Fruit fly (Drosophila melanogaster) whole organism, wandering third instar larva: ENCODE measurements around the gene CG11342.

Experiments used
- Myc ChIP-seq: fragments of >200 bp; optimal IDR thresholded peaks from 2 replicates; lab custom pipeline; 2017
- Sp1 ChIP-seq: fragments of 200-800 bp; sonication (Bioruptor generic); optimal IDR thresholded peaks from 3 replicates; lab custom pipeline; 2019; ENCODE audit warnings: missing biosample characterization, mild to moderate bottlenecking, missing genetic modification characterization, moderate library complexity
- h ChIP-seq: fragments of 200-800 bp; sonication (Bioruptor generic); optimal IDR thresholded peaks from 3 replicates; lab custom pipeline; 2016; ENCODE audit warnings: missing biosample characterization, mild to moderate bottlenecking, missing genetic modification characterization
- pan ChIP-seq: fragments of >200 bp; optimal IDR thresholded peaks from 2 replicates; lab custom pipeline; 2017
- sage ChIP-seq: fragments of 200-800 bp; sonication (Bioruptor generic); optimal IDR thresholded peaks from 2 replicates; lab custom pipeline; 2016; ENCODE audit warnings: missing biosample characterization, mild to moderate bottlenecking, missing genetic modification characterization

DNA sequence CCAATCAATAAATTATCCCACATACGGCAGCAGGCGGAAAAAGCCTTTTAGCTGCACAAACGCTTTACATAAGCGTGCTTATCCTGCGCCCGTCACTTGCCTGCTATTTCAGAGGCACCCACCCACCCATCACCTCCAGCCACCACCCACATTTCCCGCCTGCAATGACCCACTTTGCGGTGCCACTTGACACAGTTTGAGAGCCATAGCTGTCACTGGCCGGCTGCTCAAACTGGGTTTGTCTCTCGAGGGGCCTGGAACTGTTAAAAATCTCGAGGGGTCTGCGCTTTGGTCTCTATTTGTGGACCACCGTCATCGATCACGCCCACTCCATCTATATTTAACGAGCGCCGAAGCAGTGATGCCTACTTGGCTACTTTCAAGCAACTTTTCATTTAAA, 4.7 kb upstream of the CG11342 start:
- TF ChIP-seq sage (no peak), Myc (lab: Kevin White, UChicago) (no peak), h (GFP tag; lab: Kevin White, UChicago) (no peak), Sp1 (GFP tag; lab: Kevin White, UChicago) (no peak), pan (lab: Kevin White, UChicago) (no peak)
